Fruit fly (Drosophila melanogaster): ENCODE data around the gene CG32022.

The CG32022 gene

DNA sequence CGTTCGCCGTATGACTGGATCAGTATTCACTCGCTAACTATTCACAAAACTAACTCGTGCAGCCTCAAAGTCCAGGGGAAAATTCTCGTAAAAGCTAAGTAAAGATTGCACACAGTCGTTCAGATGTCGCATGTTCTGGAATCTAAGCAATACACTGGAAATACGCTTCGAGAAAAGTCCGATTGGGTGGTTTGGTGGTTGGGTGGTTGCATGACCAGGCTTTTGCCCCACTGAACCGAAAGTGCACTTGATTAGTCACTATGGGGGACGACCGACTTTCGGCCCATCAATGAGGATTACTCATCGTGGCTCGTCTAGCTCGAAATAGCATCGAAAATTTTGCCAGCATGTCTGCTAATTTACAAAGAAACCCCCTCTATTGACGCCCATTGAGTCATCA, 40.7 kb downstream of the CG32022 start:
- no peak for TF ChIP-seq Usf (GFP tag; optimal IDR thresholded peaks at IDR 0.05)
- 0 out of 4 replicates have a peak, but pooled peaks have one; percentile 35 for TF ChIP-seq chinmo (GFP tag; IDR thresholded peaks at IDR 0.05; ENCODE audit: partially characterized antibody)
- no peak for TF ChIP-seq CG7372 (GFP tag; IDR thresholded peaks at IDR 0.05)
- TF ChIP-seq Med (GFP tag): peak; percentile 54
- no peak for TF ChIP-seq Doc3 (GFP tag; IDR thresholded peaks at IDR 0.05; ENCODE audit: partially characterized antibody)
- no peak for TF ChIP-seq mirr (GFP tag; optimal IDR thresholded peaks at IDR 0.05)
- no peak for TF ChIP-seq gcm2 (GFP tag; optimal IDR thresholded peaks at IDR 0.05)
- no peak for TF ChIP-seq schlank (tag; optimal IDR thresholded peaks at IDR 0.05)
- no peak for TF ChIP-seq ap (GFP tag; IDR thresholded peaks at IDR 0.05)
- no peak for TF ChIP-seq ssp (GFP tag; IDR thresholded peaks at IDR 0.05)
- TF ChIP-seq Rx (GFP tag; IDR thresholded peaks at IDR 0.05): no peak
- TF ChIP-seq btn (GFP tag; optimal IDR thresholded peaks at IDR 0.05): no peak
- TF ChIP-seq Dbx (GFP tag; IDR thresholded peaks at IDR 0.05): no peak

DNA sequence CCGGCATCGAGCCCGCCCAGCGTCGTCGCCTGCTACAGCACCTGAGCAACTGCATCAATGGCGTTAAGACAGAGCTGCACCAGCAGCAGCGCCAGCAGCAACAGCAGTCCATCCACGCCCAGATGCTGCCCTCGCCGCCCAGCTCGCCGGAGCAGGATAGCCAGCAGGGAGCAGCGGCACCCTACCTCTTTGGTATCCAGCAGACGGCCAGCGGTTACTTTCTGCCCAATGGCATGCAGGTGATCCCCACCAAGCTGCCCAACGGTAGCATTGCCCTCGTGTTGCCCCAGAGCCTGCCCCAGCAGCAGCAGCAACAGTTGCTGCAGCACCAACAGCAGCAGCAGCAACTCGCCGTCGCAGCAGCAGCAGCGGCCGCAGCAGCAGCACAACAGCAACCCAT, 43.3 kb downstream of the CG32022 start:
- TF ChIP-seq Med (GFP tag): peak; percentile 32
- 0 out of 3 replicates have a peak, but pooled peaks have one; percentile 38 for TF ChIP-seq CG11456 (GFP tag; IDR thresholded peaks at IDR 0.05)
- TF ChIP-seq Ets65A (GFP tag): peak; percentile 77
- TF ChIP-seq NFAT (GFP tag; IDR thresholded peaks at IDR 0.05): 0 out of 2 replicates have a peak, but pooled peaks have one; percentile 8
- TF ChIP-seq CG8359 (GFP tag; optimal IDR thresholded peaks at IDR 0.05; ENCODE audit: borderline replicate concordance): no peak
- TF ChIP-seq HLH54F (GFP tag; optimal IDR thresholded peaks at IDR 0.05): no peak
- no peak for TF ChIP-seq lov (optimal IDR thresholded peaks at IDR 0.05)
- 0 out of 3 replicates have a peak, but pooled peaks have one; percentile 10 for TF ChIP-seq lov (GFP tag; IDR thresholded peaks at IDR 0.05)

DNA sequence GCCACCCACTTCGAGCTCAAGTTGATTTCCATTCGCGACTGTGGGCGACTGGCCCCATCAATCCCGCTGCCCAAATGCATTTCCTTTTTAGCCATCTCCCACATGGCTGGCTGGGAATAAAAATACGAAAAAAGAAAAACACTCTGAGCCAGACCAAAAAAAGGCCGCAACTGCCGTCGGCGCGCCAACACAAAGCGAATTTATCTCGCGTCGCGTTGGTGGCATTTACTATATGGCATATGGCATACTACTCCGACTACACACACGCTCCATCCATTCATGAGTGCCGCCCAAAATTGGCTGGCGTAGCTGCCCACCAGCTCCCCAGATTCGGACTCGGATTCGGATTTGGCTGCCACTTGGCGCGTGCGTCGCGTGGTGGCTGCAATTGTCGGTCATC, 44.6 kb downstream of the CG32022 start:
- TF ChIP-seq Ets65A (GFP tag) (no peak), CG9609 (GFP tag; optimal IDR thresholded peaks at IDR 0.05) (no peak), CG12769 (tag; optimal IDR thresholded peaks at IDR 0.05) (peak; percentile 46), Eip74EF (GFP tag; optimal IDR thresholded peaks at IDR 0.05) (no peak), chinmo (GFP tag; IDR thresholded peaks at IDR 0.05; ENCODE audit: partially characterized antibody) (0 out of 4 replicates have a peak, but pooled peaks have one; percentile 6), Dbx (GFP tag; IDR thresholded peaks at IDR 0.05) (peak; percentile 47; the same call in 1 of the 3 replicates), sr (GFP tag; IDR thresholded peaks at IDR 0.05) (peak; percentile 76; the same call in 2 of the 3 replicates), pzg (GFP tag; optimal IDR thresholded peaks at IDR 0.05) (no peak), dysf (GFP tag; IDR thresholded peaks at IDR 0.05) (no peak), CG9932 (GFP tag; IDR thresholded peaks at IDR 0.05) (0 out of 2 replicates have a peak, but pooled peaks have one; percentile 15), CG32772 (GFP tag; IDR thresholded peaks at IDR 0.05) (no peak), Hmr (GFP tag; optimal IDR thresholded peaks at IDR 0.05) (no peak), otp (GFP tag; IDR thresholded peaks at IDR 0.05) (no peak), CG11696 (GFP tag; IDR thresholded peaks at IDR 0.05) (no peak), CG6765 (GFP tag; optimal IDR thresholded peaks at IDR 0.05) (peak; percentile 8), Dip2 (GFP tag; IDR thresholded peaks at IDR 0.05) (no peak), rib (GFP tag; IDR thresholded peaks at IDR 0.05) (0 out of 2 replicates have a peak, but pooled peaks have one; percentile 25), CG31441 (GFP tag; IDR thresholded peaks at IDR 0.05) (no peak), CG8281 (tag; optimal IDR thresholded peaks at IDR 0.05) (no peak), CG10979 (tag; optimal IDR thresholded peaks at IDR 0.05) (no peak), Med (GFP tag) (peak; percentile 62), CG31365 (tag; optimal IDR thresholded peaks at IDR 0.05) (no peak)
